Fruit fly (Drosophila melanogaster): ENCODE data around the gene CG33298.

CG33298 gene

DNA sequence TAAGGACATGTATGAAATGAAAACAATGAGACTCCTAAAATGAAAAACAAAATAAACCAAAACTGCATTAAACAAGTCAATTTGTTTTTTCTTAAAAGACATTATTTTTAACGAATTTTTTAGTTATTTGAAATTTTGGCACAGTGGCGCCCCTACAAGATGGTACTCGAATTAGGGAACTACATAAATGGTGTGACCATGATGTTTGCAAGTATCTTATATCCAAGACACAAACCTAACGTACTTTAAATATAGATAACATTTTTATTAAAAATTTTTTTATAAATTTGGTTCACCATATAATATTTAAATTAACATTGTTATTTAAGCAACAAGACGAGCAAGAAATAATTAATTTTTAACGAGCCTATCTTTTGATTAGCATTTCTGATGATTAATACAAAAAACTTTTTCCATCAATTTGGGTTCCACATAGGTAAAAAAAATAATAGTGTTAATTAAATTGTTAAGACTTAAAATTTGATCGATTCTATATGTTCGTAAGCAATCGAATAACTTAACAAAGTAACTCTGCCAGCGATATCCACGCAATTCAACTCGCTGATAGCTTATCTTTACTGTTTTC lies 44.8 kb downstream of the CG33298 start, which contains the start of gene CG17855:
TSS of gene CG17855 (plus strand) at position 536 of the 586 bp plus-strand sequence.
- TF ChIP-seq CG11294 (GFP tag; IDR thresholded peaks at IDR 0.05), result no peak
- no peak for TF ChIP-seq CG6163 (GFP tag; IDR thresholded peaks at IDR 0.05)
- TF ChIP-seq dsx (GFP tag; optimal IDR thresholded peaks at IDR 0.05; ENCODE audit: poor library complexity, severe bottlenecking), result no peak
- TF ChIP-seq Hr39 (GFP tag; optimal IDR thresholded peaks at IDR 0.05), result no peak
- no peak for TF ChIP-seq CG32006 (GFP tag; optimal IDR thresholded peaks at IDR 0.05)
- no peak for TF ChIP-seq svp (GFP tag)
- TF ChIP-seq Eip93F (GFP tag; optimal IDR thresholded peaks at IDR 0.05), result no peak
- no peak for TF ChIP-seq ss (GFP tag; optimal IDR thresholded peaks at IDR 0.05)
- no peak for TF ChIP-seq CG4318 (GFP tag; optimal IDR thresholded peaks at IDR 0.05)
- no peak for TF ChIP-seq achi (GFP tag; optimal IDR thresholded peaks at IDR 0.05)
- TF ChIP-seq Gug (GFP tag; IDR thresholded peaks at IDR 0.05), result no peak
- no peak for TF ChIP-seq Ets21C (GFP tag; optimal IDR thresholded peaks at IDR 0.05)
- TF ChIP-seq CG8319 (GFP tag; optimal IDR thresholded peaks at IDR 0.05), result no peak
- no peak for TF ChIP-seq Sox15 (GFP tag; optimal IDR thresholded peaks at IDR 0.05)
- no peak for TF ChIP-seq OdsH (GFP tag; optimal IDR thresholded peaks at IDR 0.05)
- no peak for TF ChIP-seq CG34406 (GFP tag; optimal IDR thresholded peaks at IDR 0.05)
- TF ChIP-seq CG6276 (GFP tag; optimal IDR thresholded peaks at IDR 0.05), result no peak
- no peak for TF ChIP-seq Sox102F (GFP tag; optimal IDR thresholded peaks at IDR 0.05)

dm6 chr2L:9542578-9542977 lies 47.3 kb downstream of the CG33298 start, which contains the start of gene Cpr30B:
Gene Cpr30B, plus strand, starts transcription at chr2L:9542878.
- no peak for TF ChIP-seq CG9139 (GFP tag; optimal IDR thresholded peaks at IDR 0.05)
- no peak for TF ChIP-seq CG3032 (tag; optimal IDR thresholded peaks at IDR 0.05)
- no peak for TF ChIP-seq CG1621 (tag; optimal IDR thresholded peaks at IDR 0.05)
- TF ChIP-seq eg (GFP tag; IDR thresholded peaks at IDR 0.05), result 0 out of 3 replicates have a peak, but pooled peaks have one; percentile 9
- no peak for TF ChIP-seq esn (GFP tag; optimal IDR thresholded peaks at IDR 0.05)
- no peak for TF ChIP-seq acj6 (GFP tag; optimal IDR thresholded peaks at IDR 0.05)
- no peak for TF ChIP-seq CG11762 (GFP tag; optimal IDR thresholded peaks at IDR 0.05; ENCODE audit: insufficient read depth)
- no peak for TF ChIP-seq spab (GFP tag; optimal IDR thresholded peaks at IDR 0.05)
- no peak for TF ChIP-seq CG11294 (GFP tag; IDR thresholded peaks at IDR 0.05)

DNA sequence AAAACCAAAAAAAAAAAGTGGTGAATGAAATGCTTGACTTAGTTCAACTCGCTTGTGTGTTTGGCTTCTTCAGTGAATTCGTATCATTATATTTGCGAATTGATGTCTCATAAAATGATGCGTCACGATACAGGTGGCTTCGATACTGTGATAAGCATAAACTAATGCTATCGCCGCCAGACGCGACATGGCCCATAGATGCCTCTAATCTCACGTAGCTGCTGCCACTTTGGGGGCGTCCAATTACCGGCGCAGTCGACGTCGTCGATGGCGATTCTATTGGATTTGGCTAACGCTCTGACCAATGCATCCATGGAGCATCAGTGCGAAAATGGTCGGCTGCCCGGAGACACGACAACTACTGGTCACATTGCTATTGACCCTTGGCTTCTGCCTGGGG lies 48.6 kb downstream of the CG33298 start, which contains the start of gene CG13113:
TSS of gene CG13113 (plus strand) at position 301 of the 400 bp plus-strand sequence.
- no peak for TF ChIP-seq fd59A (GFP tag; optimal IDR thresholded peaks at IDR 0.05)
- TF ChIP-seq fkh (GFP tag; optimal IDR thresholded peaks at IDR 0.05), result no peak
- no peak for TF ChIP-seq CG34406 (GFP tag; optimal IDR thresholded peaks at IDR 0.05)
- no peak for TF ChIP-seq topi (GFP tag; optimal IDR thresholded peaks at IDR 0.05)
- no peak for TF ChIP-seq CG6854 (GFP tag; optimal IDR thresholded peaks at IDR 0.05)
- no peak for TF ChIP-seq vri (GFP tag; optimal IDR thresholded peaks at IDR 0.05)
- no peak for TF ChIP-seq OdsH (GFP tag; optimal IDR thresholded peaks at IDR 0.05)
- TF ChIP-seq spab (GFP tag; optimal IDR thresholded peaks at IDR 0.05), result no peak
- TF ChIP-seq CG8119 (GFP tag; IDR thresholded peaks at IDR 0.05), result no peak
- no peak for TF ChIP-seq net (GFP tag; optimal IDR thresholded peaks at IDR 0.05)
- no peak for TF ChIP-seq Eip75B (GFP tag; optimal IDR thresholded peaks at IDR 0.05)
- no peak for TF ChIP-seq CG7368 (GFP tag; optimal IDR thresholded peaks at IDR 0.05)
- no peak for TF ChIP-seq CG11902 (GFP tag; optimal IDR thresholded peaks at IDR 0.05)
- TF ChIP-seq dsx (GFP tag; optimal IDR thresholded peaks at IDR 0.05; ENCODE audit: poor library complexity, severe bottlenecking), result no peak
- no peak for TF ChIP-seq Sox102F (GFP tag; optimal IDR thresholded peaks at IDR 0.05)
- no peak for TF ChIP-seq salr (GFP tag; optimal IDR thresholded peaks at IDR 0.05)
- TF ChIP-seq achi (GFP tag; optimal IDR thresholded peaks at IDR 0.05), result no peak
- TF ChIP-seq acj6 (GFP tag; optimal IDR thresholded peaks at IDR 0.05), result no peak
- no peak for TF ChIP-seq CG32006 (GFP tag; optimal IDR thresholded peaks at IDR 0.05)
- no peak for TF ChIP-seq Blimp-1 (GFP tag; optimal IDR thresholded peaks at IDR 0.05)

All from whole organism, prepupa.